Worm (Caenorhabditis elegans) whole organism, early embryonic: ENCODE data around the gene M163.5.

Source experiments
- B0310.2 ChIP-seq: sonication (generic microtip); optimal IDR thresholded peaks from 2 replicates; lab custom pipeline; 2016; ENCODE audit warnings: mild to moderate bottlenecking, missing genetic modification characterization, missing compliant biosample characterization
- F13C5.2 ChIP-seq: sonication (generic microtip); optimal IDR thresholded peaks from 2 replicates; lab custom pipeline; 2017; ENCODE audit warnings: mild to moderate bottlenecking, missing genetic modification characterization, inconsistent platforms, missing compliant biosample characterization
- aly-1 ChIP-seq: sonication (generic microtip); optimal IDR thresholded peaks from 2 replicates; lab custom pipeline; 2016; ENCODE audit warnings: missing genetic modification characterization, missing compliant biosample characterization
- ama-1 ChIP-seq: fragments of 150-350 bp; optimal IDR thresholded peaks from 2 replicates; lab custom pipeline; 2014
- ceh-13 ChIP-seq: fragments of 200-800 bp; sonication (Bioruptor generic); optimal IDR thresholded peaks from 2 replicates; lab custom pipeline; 2018; ENCODE audit warnings: mild to moderate bottlenecking, missing genetic modification characterization, missing compliant biosample characterization
- ceh-36 ChIP-seq: sonication (generic microtip); optimal IDR thresholded peaks from 2 replicates; lab custom pipeline; 2016; ENCODE audit warnings: missing genetic modification characterization, inconsistent platforms, missing compliant biosample characterization
- ets-7 ChIP-seq: sonication (generic microtip); optimal IDR thresholded peaks from 2 replicates; lab custom pipeline; 2016; ENCODE audit warnings: missing genotype, missing genetic modification characterization, missing compliant biosample characterization
- flt-1 ChIP-seq: fragments of 200-800 bp; sonication (Bioruptor generic); IDR thresholded peaks from 2 replicates; pipeline ENCODE4 v1.3.6; 2022; ENCODE audit warnings: missing genetic modification characterization, missing compliant biosample characterization
- hmbx-1 ChIP-seq: sonication (generic microtip); optimal IDR thresholded peaks from 2 replicates; lab custom pipeline; 2016; ENCODE audit warnings: mild to moderate bottlenecking, missing genetic modification characterization, missing compliant biosample characterization
- hmg-4 ChIP-seq: fragments of 200-800 bp; sonication (Bioruptor generic); optimal IDR thresholded peaks from 2 replicates; lab custom pipeline; 2018; ENCODE audit warnings: mild to moderate bottlenecking, missing genetic modification characterization, missing compliant biosample characterization
- hnd-1 ChIP-seq: sonication (generic microtip); optimal IDR thresholded peaks from 2 replicates; lab custom pipeline; 2016; ENCODE audit warnings: missing genetic modification characterization, missing compliant biosample characterization
- pes-1 ChIP-seq: fragments of 200-800 bp; sonication (Bioruptor generic); IDR thresholded peaks from 2 replicates; pipeline ENCODE4 v1.3.6; 2022; ENCODE audit warnings: missing genetic modification reagents, missing genetic modification characterization, missing compliant biosample characterization
- scrt-1 ChIP-seq: fragments of 200-800 bp; sonication (Bioruptor generic); IDR thresholded peaks from 2 replicates; pipeline ENCODE4 v1.3.6; 2022; ENCODE audit warnings: missing genetic modification characterization, missing compliant biosample characterization
- sea-1 ChIP-seq: fragments of 200-800 bp; sonication (Bioruptor generic); conservative IDR thresholded peaks from 2 replicates; pipeline ENCODE4 v1.3.6; 2022; ENCODE audit warnings: missing genetic modification characterization, missing compliant biosample characterization
- tbx-11 ChIP-seq: fragments of 200-800 bp; sonication (Bioruptor generic); IDR thresholded peaks from 2 replicates; pipeline ENCODE4 v1.3.6; 2022; ENCODE audit warnings: missing genetic modification characterization, missing compliant biosample characterization
- tbx-37 ChIP-seq: fragments of 200-800 bp; sonication (Bioruptor generic); conservative IDR thresholded peaks from 2 replicates; pipeline ENCODE4 v1.3.6; 2022; ENCODE audit warnings: missing genetic modification reagents, missing genetic modification characterization, missing compliant biosample characterization
- tra-4 ChIP-seq: sonication (generic microtip); optimal IDR thresholded peaks from 2 replicates; lab custom pipeline; 2017; ENCODE audit warnings: missing genetic modification characterization, missing compliant biosample characterization

M163.5 gene

DNA sequence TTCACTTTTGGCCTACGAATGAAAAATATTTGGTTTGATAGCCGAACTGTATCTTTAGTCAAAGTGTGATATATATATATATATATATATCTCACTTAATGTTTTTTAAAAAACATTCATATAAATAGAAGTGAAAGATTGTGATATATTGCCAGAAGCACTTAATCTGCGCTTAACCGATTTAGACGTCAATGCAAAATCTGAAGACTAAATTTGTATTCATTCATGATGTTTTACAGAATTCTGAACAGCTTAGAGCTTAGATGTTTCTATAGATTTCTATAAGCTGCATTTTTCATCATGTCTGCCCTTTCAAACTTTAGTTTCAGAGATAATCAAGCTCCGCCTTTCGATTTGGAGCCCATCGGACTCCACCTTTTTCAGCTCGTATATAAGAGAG, 31.5 kb upstream of the M163.5 start, which contains the start of gene F23D12.3:
TSS of gene F23D12.3 (plus strand) at position 301 of the 400 bp plus-strand sequence.
- no peak for TF ChIP-seq ceh-13 (GFP tag; lab: Kevin White, UChicago)
- TF ChIP-seq scrt-1 (GFP tag; lab: Robert Waterston, UW), result no peak
- no peak for TF ChIP-seq hnd-1 (tag; lab: Kevin White, UChicago)
- TF ChIP-seq ceh-36, result no peak
- no peak for TF ChIP-seq hmbx-1 (tag; lab: Kevin White, UChicago)
- no peak for TF ChIP-seq pes-1 (GFP tag; lab: Robert Waterston, UW)
- TF ChIP-seq ama-1 (lab: Kevin White, UChicago), result no peak
- TF ChIP-seq hmg-4 (GFP tag; lab: Kevin White, UChicago), result no peak
- TF ChIP-seq flt-1, result no peak
- no peak for TF ChIP-seq ets-7 (tag; lab: Kevin White, UChicago)
- TF ChIP-seq tbx-37 (GFP tag; lab: Robert Waterston, UW), result no peak
- no peak for TF ChIP-seq tra-4 (tag; lab: Kevin White, UChicago)
- no peak for TF ChIP-seq aly-1
- no peak for TF ChIP-seq B0310.2 (tag; lab: Kevin White, UChicago)
- TF ChIP-seq sea-1 (GFP tag; lab: Robert Waterston, UW), result no peak
- no peak for TF ChIP-seq F13C5.2 (tag; lab: Kevin White, UChicago)

- TF ChIP-seq tra-4 (tag; lab: Kevin White, UChicago) (no peak), sea-1 (GFP tag; lab: Robert Waterston, UW) (no peak), hmg-4 (GFP tag; lab: Kevin White, UChicago) (no peak), B0310.2 (tag; lab: Kevin White, UChicago) (no peak), pes-1 (GFP tag; lab: Robert Waterston, UW) (no peak), hmbx-1 (tag; lab: Kevin White, UChicago) (no peak), ceh-13 (GFP tag; lab: Kevin White, UChicago) (no peak), ama-1 (lab: Kevin White, UChicago) (no peak), scrt-1 (GFP tag; lab: Robert Waterston, UW) (no peak), F13C5.2 (tag; lab: Kevin White, UChicago) (no peak), hnd-1 (tag; lab: Kevin White, UChicago) (no peak), aly-1 (no peak), ets-7 (tag; lab: Kevin White, UChicago) (no peak), ceh-36 (no peak), tbx-37 (GFP tag; lab: Robert Waterston, UW) (no peak), flt-1 (no peak)
Observed at ce11 chrX:14444701-14445100, 29.1 kb upstream of the M163.5 start, which contains the start of gene F23D12.4. TSS of gene F23D12.4 (plus strand) at chrX:14445001.

ce11 chrX:14447498-14447897, 26.3 kb upstream of the M163.5 start:
- TF ChIP-seq flt-1, result no peak
- TF ChIP-seq pes-1 (GFP tag; lab: Robert Waterston, UW), result no peak
- TF ChIP-seq tbx-37 (GFP tag; lab: Robert Waterston, UW), result no peak
- no peak for TF ChIP-seq sea-1 (GFP tag; lab: Robert Waterston, UW)
- no peak for TF ChIP-seq ets-7 (tag; lab: Kevin White, UChicago)
- no peak for TF ChIP-seq hmbx-1 (tag; lab: Kevin White, UChicago)
- TF ChIP-seq tbx-11, result no peak
- TF ChIP-seq B0310.2 (tag; lab: Kevin White, UChicago), result no peak
- TF ChIP-seq scrt-1 (GFP tag; lab: Robert Waterston, UW), result no peak
- TF ChIP-seq hnd-1 (tag; lab: Kevin White, UChicago), result no peak
- TF ChIP-seq ceh-13 (GFP tag; lab: Kevin White, UChicago), result no peak
- TF ChIP-seq ceh-36, result no peak
- TF ChIP-seq F13C5.2 (tag; lab: Kevin White, UChicago), result no peak

DNA sequence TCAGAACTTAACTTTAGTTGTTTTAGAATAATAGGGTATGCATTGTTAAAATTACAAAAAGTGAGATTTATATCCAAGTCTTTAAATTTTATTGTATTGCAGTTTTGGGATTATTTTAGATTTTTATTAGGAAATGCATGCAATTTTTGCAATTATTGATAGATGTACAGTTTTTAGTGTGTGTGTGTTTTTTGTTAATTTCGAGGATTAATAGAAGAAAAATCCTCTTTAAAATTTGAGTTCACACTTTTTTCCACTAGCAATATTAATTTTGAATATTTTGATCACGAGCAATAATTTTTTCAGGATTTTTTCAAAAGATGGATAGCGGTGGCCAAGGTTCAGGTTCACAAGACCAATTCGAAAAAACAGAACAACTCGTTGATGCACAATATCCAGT, 25.9 kb upstream of the M163.5 start, which contains the start of gene jmjd-3.2:
TSS of gene jmjd-3.2 (plus strand) at position 301 of the 400 bp plus-strand sequence.
- TF ChIP-seq ama-1 (lab: Kevin White, UChicago) (no peak), ceh-13 (GFP tag; lab: Kevin White, UChicago) (no peak), F13C5.2 (tag; lab: Kevin White, UChicago) (no peak), tra-4 (tag; lab: Kevin White, UChicago) (no peak), flt-1 (no peak), hmbx-1 (tag; lab: Kevin White, UChicago) (no peak), ceh-36 (no peak), hnd-1 (tag; lab: Kevin White, UChicago) (no peak), B0310.2 (tag; lab: Kevin White, UChicago) (no peak), tbx-11 (no peak), ets-7 (tag; lab: Kevin White, UChicago) (no peak), tbx-37 (GFP tag; lab: Robert Waterston, UW) (no peak), sea-1 (GFP tag; lab: Robert Waterston, UW) (no peak), aly-1 (no peak), scrt-1 (GFP tag; lab: Robert Waterston, UW) (no peak), pes-1 (GFP tag; lab: Robert Waterston, UW) (no peak), hmg-4 (GFP tag; lab: Kevin White, UChicago) (no peak)

DNA sequence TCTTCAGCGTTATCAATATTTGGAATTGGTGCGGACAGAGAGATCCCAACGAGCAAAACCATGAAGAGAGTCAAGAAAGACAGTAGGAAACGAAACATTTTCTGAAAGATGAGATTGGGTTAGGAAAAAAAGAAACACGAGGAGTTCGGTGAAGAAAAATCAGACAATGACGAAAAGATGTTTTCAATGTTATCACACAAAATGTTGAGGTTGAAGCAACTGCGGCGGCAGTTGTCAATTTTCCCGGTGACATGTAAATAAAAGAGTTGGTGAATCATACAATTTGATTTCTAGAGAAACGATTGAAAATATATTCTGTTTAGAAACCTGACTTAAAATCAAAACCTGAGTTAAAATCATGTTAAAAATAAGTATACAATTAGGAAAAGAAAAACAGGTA, 20.1 kb upstream of the M163.5 start, which contains the start of gene F23D12.7:
TSS of gene F23D12.7 (minus strand) at position 101 of the 400 bp plus-strand sequence.
- TF ChIP-seq tbx-11, result no peak
- no peak for TF ChIP-seq tra-4 (tag; lab: Kevin White, UChicago)
- TF ChIP-seq flt-1, result no peak
- TF ChIP-seq scrt-1 (GFP tag; lab: Robert Waterston, UW), result no peak
- no peak for TF ChIP-seq aly-1
- no peak for TF ChIP-seq hnd-1 (tag; lab: Kevin White, UChicago)

- TF ChIP-seq tbx-11, result no peak
- no peak for TF ChIP-seq ceh-13 (GFP tag; lab: Kevin White, UChicago)
- TF ChIP-seq scrt-1 (GFP tag; lab: Robert Waterston, UW), result no peak
- no peak for TF ChIP-seq B0310.2 (tag; lab: Kevin White, UChicago)
- TF ChIP-seq ets-7 (tag; lab: Kevin White, UChicago), result no peak
- no peak for TF ChIP-seq tra-4 (tag; lab: Kevin White, UChicago)
- no peak for TF ChIP-seq hnd-1 (tag; lab: Kevin White, UChicago)
- no peak for TF ChIP-seq tbx-37 (GFP tag; lab: Robert Waterston, UW)
- TF ChIP-seq hmbx-1 (tag; lab: Kevin White, UChicago), result no peak
- TF ChIP-seq ama-1 (lab: Kevin White, UChicago), result no peak
- no peak for TF ChIP-seq ceh-36
- no peak for TF ChIP-seq flt-1
- no peak for TF ChIP-seq aly-1
- no peak for TF ChIP-seq pes-1 (GFP tag; lab: Robert Waterston, UW)
Observed at ce11 chrX:14455419-14455818, 18.4 kb upstream of the M163.5 start, which contains the start of gene Y66C5A.1. TSS of gene Y66C5A.1 (minus strand) at chrX:14455519.
